Worm (Caenorhabditis elegans): ENCODE data around the gene ppm-1.A.
A peak's percentile ranks its signal among the peaks of the same experiment; 100 is the strongest.

The ppm-1.A gene

DNA sequence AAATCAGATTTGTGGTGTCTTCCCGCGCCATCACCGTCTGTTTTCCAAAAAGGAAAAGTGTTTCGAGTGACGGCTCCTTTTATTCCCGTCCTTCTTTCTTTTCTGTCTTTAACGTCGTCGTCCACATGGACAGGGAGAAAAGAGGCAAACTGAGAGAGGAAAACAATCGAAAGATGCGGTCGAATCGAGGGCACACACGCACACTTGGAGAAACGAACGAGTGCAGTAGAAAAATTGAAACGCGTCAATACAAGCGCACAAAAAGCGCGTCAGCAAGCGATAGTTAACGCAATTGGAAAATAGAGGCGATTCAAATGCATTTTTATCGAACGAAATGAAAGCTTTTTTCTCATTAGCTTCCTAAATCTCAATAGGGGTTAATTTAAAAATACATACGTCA, 620 bp upstream of the ppm-1.A start (continued):
- TF ChIP-seq pha-4 (GFP tag; IDR thresholded peaks at IDR 0.05) (peak; percentile 63; the same call in 1 of the 2 replicates), pha-4 (tag; optimal IDR thresholded peaks at IDR 0.05) (peak; percentile 92), set-16 (GFP tag; IDR thresholded peaks at IDR 0.05) (no peak), aly-2 (tag; optimal IDR thresholded peaks at IDR 0.05) (no peak)

DNA sequence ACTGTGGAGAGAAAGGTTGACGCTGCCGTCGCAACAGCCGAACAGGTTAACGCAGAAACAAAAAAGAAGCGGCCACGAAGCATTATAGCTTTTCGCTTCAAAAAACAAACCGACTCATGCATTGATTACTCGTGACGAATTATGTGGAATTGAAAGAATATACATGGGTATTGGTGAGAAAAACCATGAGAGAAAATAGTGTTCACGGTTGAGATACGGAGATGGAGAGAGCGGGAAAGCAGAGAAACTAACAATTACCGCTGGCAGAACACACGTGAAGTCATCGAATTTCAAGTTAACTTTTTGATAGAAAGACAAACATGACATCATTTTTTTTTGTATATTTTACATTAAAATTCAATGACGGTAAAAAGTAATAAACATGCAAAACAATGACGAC, 863 bp downstream of the ppm-1.A start:
- TF ChIP-seq hif-1 (tag; optimal IDR thresholded peaks at IDR 0.05) (peak in 1 of 2 experiments; percentile 14), mxl-3 (GFP tag; optimal IDR thresholded peaks at IDR 0.05) (peak; percentile 19), Y48G9A.11 (GFP tag; IDR thresholded peaks at IDR 0.05) (no peak), vab-7 (GFP tag; IDR thresholded peaks at IDR 0.05) (no peak), dpl-1 (GFP tag; optimal IDR thresholded peaks at IDR 0.05) (peak; percentile 1), nhr-28 (tag; optimal IDR thresholded peaks at IDR 0.05) (peak; percentile 55), daf-16 (GFP tag; optimal IDR thresholded peaks at IDR 0.05) (no peak), daf-16 (tag; optimal IDR thresholded peaks at IDR 0.05) (peak; percentile 39), rbr-2 (tag; optimal IDR thresholded peaks at IDR 0.05) (no peak), spr-3 (GFP tag; optimal IDR thresholded peaks at IDR 0.05) (no peak), egl-43 (GFP tag; IDR thresholded peaks at IDR 0.05) (0 out of 2 replicates have a peak, but pooled peaks have one; percentile 26), set-16 (GFP tag; IDR thresholded peaks at IDR 0.05) (no peak), dmd-6 (GFP tag; IDR thresholded peaks at IDR 0.05) (peak; percentile 37), hlh-30 (tag; optimal IDR thresholded peaks at IDR 0.05; ENCODE audit: insufficient read depth) (peak; percentile 79), mes-2 (tag; optimal IDR thresholded peaks at IDR 0.05; ENCODE audit: poor library complexity, severe bottlenecking) (peak; percentile 41), hlh-11 (tag; optimal IDR thresholded peaks at IDR 0.05) (peak; percentile 36), lsy-2 (tag; optimal IDR thresholded peaks at IDR 0.05) (peak in 1 of 2 experiments; percentile 48), lir-3 (tag; optimal IDR thresholded peaks at IDR 0.05) (no peak), ces-1 (GFP tag; optimal IDR thresholded peaks at IDR 0.05) (no peak), D1046.2 (GFP tag; IDR thresholded peaks at IDR 0.05) (no peak), mdl-1 (tag; optimal IDR thresholded peaks at IDR 0.05) (peak in 1 of 2 experiments; percentile 71), pqm-1 (tag; optimal IDR thresholded peaks at IDR 0.05) (peak; percentile 2), hmg-1.1 (GFP tag; IDR thresholded peaks at IDR 0.05) (0 out of 2 replicates have a peak, but pooled peaks have one; percentile 18), lin-15B (tag; optimal IDR thresholded peaks at IDR 0.05) (no peak), fkh-10 (GFP tag; optimal IDR thresholded peaks at IDR 0.05) (no peak), lin-38 (GFP tag; IDR thresholded peaks at IDR 0.05) (peak; percentile 29), madf-5 (GFP tag; IDR thresholded peaks at IDR 0.05) (no peak), snpc-1.2 (GFP tag; IDR thresholded peaks at IDR 0.05) (no peak), dve-1 (tag; optimal IDR thresholded peaks at IDR 0.05; ENCODE audit: insufficient read depth) (peak; percentile 61), F26F4.8 (GFP tag; conservative IDR thresholded peaks at IDR 0.05) (0 out of 2 replicates have a peak, but pooled peaks have one; percentile 34), T20F7.1 (GFP tag; optimal IDR thresholded peaks at IDR 0.05) (peak; percentile 8)

DNA sequence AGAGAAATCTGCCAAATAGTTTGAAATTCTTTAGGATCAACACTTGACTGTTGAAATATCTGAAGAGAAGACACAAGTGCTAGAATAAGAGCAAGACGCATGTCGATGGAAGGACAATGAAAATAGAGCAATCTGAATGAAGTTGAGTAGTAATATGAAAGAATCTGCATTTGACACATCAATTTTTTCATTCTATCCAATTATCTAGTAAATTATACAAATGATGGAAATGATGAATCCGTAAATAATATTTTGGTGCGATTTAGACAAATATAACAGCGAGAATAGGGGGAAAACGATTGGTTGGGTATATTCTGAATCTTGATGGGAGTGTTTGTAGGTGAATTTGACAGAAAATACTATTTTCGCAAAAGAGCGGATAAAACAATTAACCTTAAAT, 3.5 kb downstream of the ppm-1.A start, which contains the start of gene txt-10:
txt-10 (minus strand) TSS at position 101 of the 400 bp plus-strand sequence.
- TF ChIP-seq aha-1 (tag) (peak; percentile 34), unc-62 (GFP tag; optimal IDR thresholded peaks at IDR 0.05 in 1 of 2) (peak in 1 of 2 experiments; percentile 88), unc-62 (tag; optimal IDR thresholded peaks at IDR 0.05) (no peak), ces-1 (GFP tag; optimal IDR thresholded peaks at IDR 0.05) (no peak), mep-1 (tag; optimal IDR thresholded peaks at IDR 0.05) (peak; percentile 9), rbr-2 (tag; optimal IDR thresholded peaks at IDR 0.05) (no peak)

Data from whole organism, L4 larva.